Worm (Caenorhabditis elegans): ENCODE results near the gene H28G03.3.

Gene H28G03.3

ce11 chrX:5264026-5264425, 37.9 kb upstream of the H28G03.3 start, which contains the start of gene Y34B4A.4:
Y34B4A.4 (plus strand) TSS chrX:5264326.
- TF ChIP-seq unc-62 (GFP tag; optimal IDR thresholded peaks at IDR 0.05) (no peak), nhr-23 (tag; optimal IDR thresholded peaks at IDR 0.05) (no peak), blmp-1 (tag; optimal IDR thresholded peaks at IDR 0.05; ENCODE audit: insufficient read depth) (no peak), sma-9 (GFP tag; optimal IDR thresholded peaks at IDR 0.05) (no peak), sma-9 (tag; optimal IDR thresholded peaks at IDR 0.05) (no peak), lin-13 (GFP tag; optimal IDR thresholded peaks at IDR 0.05) (no peak), ceh-82 (tag; optimal IDR thresholded peaks at IDR 0.05) (no peak)

- TF ChIP-seq nhr-237 (tag; optimal IDR thresholded peaks at IDR 0.05), result no peak
- no peak for TF ChIP-seq sma-3 (GFP tag; optimal IDR thresholded peaks at IDR 0.05)
- TF ChIP-seq egl-27 (tag; optimal IDR thresholded peaks at IDR 0.05), result no peak
- TF ChIP-seq unc-39 (tag; optimal IDR thresholded peaks at IDR 0.05), result no peak
- TF ChIP-seq aly-2 (tag; optimal IDR thresholded peaks at IDR 0.05), result no peak
- no peak for TF ChIP-seq zag-1 (tag; optimal IDR thresholded peaks at IDR 0.05)
- TF ChIP-seq nhr-21 (tag; optimal IDR thresholded peaks at IDR 0.05), result no peak
- no peak for TF ChIP-seq nhr-12 (tag; optimal IDR thresholded peaks at IDR 0.05)
- no peak for TF ChIP-seq lin-13 (GFP tag; optimal IDR thresholded peaks at IDR 0.05)
These were observed 37.4 kb upstream of the H28G03.3 start for ce11 chrX:5263585-5263984.

ce11 chrX:5262033-5262432, 35.9 kb upstream of the H28G03.3 start:
- TF ChIP-seq crh-2 (tag; optimal IDR thresholded peaks at IDR 0.05), result peak; percentile 25
- TF ChIP-seq fos-1 (tag; optimal IDR thresholded peaks at IDR 0.05), result peak; percentile 62
- TF ChIP-seq sma-9 (GFP tag; optimal IDR thresholded peaks at IDR 0.05), result peak; percentile 12
- TF ChIP-seq sma-9 (tag; optimal IDR thresholded peaks at IDR 0.05), result no peak
- no peak for TF ChIP-seq lin-39 (tag; optimal IDR thresholded peaks at IDR 0.05)

ce11 chrX:5260389-5260788, 34.2 kb upstream of the H28G03.3 start:
- TF ChIP-seq lin-39 (tag; optimal IDR thresholded peaks at IDR 0.05) (no peak), nhr-129 (tag; optimal IDR thresholded peaks at IDR 0.05) (no peak), sem-4 (tag; optimal IDR thresholded peaks at IDR 0.05) (no peak), peb-1 (tag; optimal IDR thresholded peaks at IDR 0.05) (no peak), ama-1 (optimal IDR thresholded peaks at IDR 0.05) (no peak), gmeb-1 (tag; optimal IDR thresholded peaks at IDR 0.05) (no peak), lin-11 (tag; optimal IDR thresholded peaks at IDR 0.05) (no peak), nhr-21 (tag; optimal IDR thresholded peaks at IDR 0.05) (no peak), nhr-6 (tag; optimal IDR thresholded peaks at IDR 0.05) (no peak)

- no peak for TF ChIP-seq lin-13 (GFP tag; optimal IDR thresholded peaks at IDR 0.05)
- TF ChIP-seq nhr-11 (tag; optimal IDR thresholded peaks at IDR 0.05), result no peak
- no peak for TF ChIP-seq zag-1 (tag; optimal IDR thresholded peaks at IDR 0.05)
- no peak for TF ChIP-seq C34F6.9 (tag; optimal IDR thresholded peaks at IDR 0.05)
- no peak for TF ChIP-seq nhr-129 (tag; optimal IDR thresholded peaks at IDR 0.05)
- no peak for TF ChIP-seq snpc-4 (tag; optimal IDR thresholded peaks at IDR 0.05)
- no peak for TF ChIP-seq lsy-2 (tag; optimal IDR thresholded peaks at IDR 0.05)
- TF ChIP-seq unc-62 (GFP tag; optimal IDR thresholded peaks at IDR 0.05), result no peak
- TF ChIP-seq ztf-4 (tag; optimal IDR thresholded peaks at IDR 0.05), result no peak
- no peak for TF ChIP-seq elt-1 (tag; optimal IDR thresholded peaks at IDR 0.05)
- TF ChIP-seq peb-1 (tag; optimal IDR thresholded peaks at IDR 0.05), result no peak
- no peak for TF ChIP-seq nhr-10 (tag; optimal IDR thresholded peaks at IDR 0.05)
- TF ChIP-seq skn-1 (tag; optimal IDR thresholded peaks at IDR 0.05), result no peak
- no peak for TF ChIP-seq ama-1 (optimal IDR thresholded peaks at IDR 0.05)
- TF ChIP-seq lin-11 (tag; optimal IDR thresholded peaks at IDR 0.05), result no peak
- no peak for TF ChIP-seq blmp-1 (tag; optimal IDR thresholded peaks at IDR 0.05; ENCODE audit: insufficient read depth)
These were observed 30.8 kb upstream of the H28G03.3 start, which contains the start of gene nspg-12 for ce11 chrX:5256999-5257398. nspg-12 (plus strand) TSS chrX:5257299.

- no peak for TF ChIP-seq snpc-4 (tag; optimal IDR thresholded peaks at IDR 0.05)
- TF ChIP-seq fos-1 (tag; optimal IDR thresholded peaks at IDR 0.05), result peak; percentile 51
These were observed 29.2 kb upstream of the H28G03.3 start for ce11 chrX:5255320-5255719.
